Worm (Caenorhabditis elegans) whole organism, young adult: ENCODE results near the gene C28H8.3.

Experiments
- aptf-3 ChIP-seq: fragments of 200-800 bp; sonication (Bioruptor generic); IDR thresholded peaks from 2 replicates; pipeline ENCODE4 v1.3.6; 2022; ENCODE audit warnings: missing genetic modification characterization, missing compliant biosample characterization
- cebp-1 ChIP-seq, 2 experiments: fragments of 200-800 bp in 1 of 2; sonication (Bioruptor generic) in 1 of 2; sonication (generic microtip) in 1 of 2; IDR thresholded peaks in 1 of 2; optimal IDR thresholded peaks in 1 of 2; 2 replicates each; pipeline versions ENCODE4 v1.3.6 to Lab custom; 2017 to 2022; ENCODE audit warnings: missing compliant biosample characterization in 2 of 2, missing genetic modification characterization in 2 of 2, mild to moderate bottlenecking in 1 of 2, missing genetic modification reagents in 1 of 2, moderate library complexity in 1 of 2
- ceh-91 ChIP-seq: fragments of 200-800 bp; sonication (Bioruptor generic); IDR thresholded peaks from 2 replicates; pipeline ENCODE4 v1.3.6; 2022; ENCODE audit warnings: missing genetic modification reagents, missing genetic modification characterization, missing compliant biosample characterization
- unc-130 ChIP-seq: sonication (generic microtip); optimal IDR thresholded peaks from 2 replicates; lab custom pipeline; 2016; ENCODE audit warnings: missing genetic modification reagents, missing genetic modification characterization, missing compliant biosample characterization
- unc-62 ChIP-seq: fragments of 150-350 bp; optimal IDR thresholded peaks from 2 replicates; lab custom pipeline; 2014; ENCODE audit warnings: missing biosample characterization, missing genetic modification reagents, missing genetic modification characterization
- ztf-25 ChIP-seq: fragments of 200-800 bp; sonication (Bioruptor generic); IDR thresholded peaks from 2 replicates; pipeline ENCODE4 v1.3.6; 2022; ENCODE audit warnings: missing genetic modification reagents, missing genetic modification characterization, missing compliant biosample characterization

DNA sequence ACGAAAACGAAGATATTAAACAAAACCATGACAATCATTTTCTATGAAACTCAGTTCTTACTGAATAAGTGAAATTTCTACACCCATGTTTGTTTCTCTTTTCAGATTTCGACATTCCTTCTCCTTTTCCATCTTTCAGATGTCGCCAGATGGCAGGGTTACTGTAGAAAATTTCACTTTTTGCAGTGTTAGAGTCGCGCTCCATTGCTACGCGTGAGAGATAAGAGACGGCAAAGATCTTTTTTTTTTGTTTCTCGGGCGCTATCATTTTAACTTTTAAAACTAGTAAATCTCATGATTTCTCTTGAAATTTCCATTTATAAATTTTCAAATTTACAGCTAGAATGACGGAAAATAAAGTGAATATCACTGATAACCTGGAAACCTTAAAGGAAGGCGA lies 30.3 kb upstream of the C28H8.3 start, which contains the start of the genes mig-21 and F01F1.2:
- no peak for TF ChIP-seq unc-130
- no peak for TF ChIP-seq cebp-1 (GFP tag; IDR thresholded peaks at IDR 0.05; lab: Robert Waterston, UW)
- peak; percentile 29 for TF ChIP-seq cebp-1 (tag; optimal IDR thresholded peaks at IDR 0.05; lab: Kevin White, UChicago)
- no peak for TF ChIP-seq aptf-3 (GFP tag; lab: Robert Waterston, UW)
- no peak for TF ChIP-seq ztf-25 (GFP tag; lab: Robert Waterston, UW)
- TF ChIP-seq unc-62 = no peak
- TF ChIP-seq ceh-91 = no peak
